Fruit fly (Drosophila melanogaster) whole organism, wandering third instar larva: ENCODE results near the gene plh.
A peak's percentile ranks its signal among the peaks of the same experiment; 100 is the strongest.

Experiments
- Abd-B ChIP-seq: fragments of >200 bp; optimal IDR thresholded peaks from 2 replicates; lab custom pipeline; 2017; ENCODE audit warnings: missing biosample characterization, missing genetic modification characterization
- CG32264 ChIP-seq: fragments of 200-800 bp; sonication (Bioruptor generic); optimal IDR thresholded peaks from 2 replicates; lab custom pipeline; 2016; ENCODE audit warnings: missing biosample characterization, missing genetic modification characterization
- CG9705 ChIP-seq: fragments of 200-800 bp; sonication (Bioruptor generic); optimal IDR thresholded peaks from 2 replicates; lab custom pipeline; 2018; ENCODE audit warnings: missing biosample characterization, mild to moderate bottlenecking, missing genetic modification characterization
- CrebA ChIP-seq: fragments of 200-800 bp; sonication (Bioruptor generic); optimal IDR thresholded peaks from 2 replicates; lab custom pipeline; 2016; ENCODE audit warnings: missing biosample characterization, mild to moderate bottlenecking, missing genetic modification characterization, borderline replicate concordance
- Dfd ChIP-seq: fragments of >200 bp; optimal IDR thresholded peaks from 2 replicates; lab custom pipeline; 2017; ENCODE audit warnings: missing biosample characterization, missing genetic modification characterization
- Dif ChIP-seq: fragments of 200-275, 200-300 bp; sonication (Bioruptor generic); optimal IDR thresholded peaks from 2 replicates; lab custom pipeline; 2018; ENCODE audit warnings: missing biosample characterization, missing genetic modification characterization; ENCODE audit not compliant: partially characterized antibody
- GATAd ChIP-seq: sonication (Bioruptor generic); optimal IDR thresholded peaks from 2 replicates; lab custom pipeline; 2016; ENCODE audit warnings: missing biosample characterization, missing genetic modification characterization
- HLH106 ChIP-seq: fragments of 200-800 bp; optimal IDR thresholded peaks from 3 replicates; lab custom pipeline; 2019; ENCODE audit warnings: missing biosample characterization, mild to moderate bottlenecking, missing genetic modification characterization, moderate library complexity
- Hnf4 ChIP-seq: fragments of 200-800 bp; sonication (Bioruptor generic); optimal IDR thresholded peaks from 2 replicates; lab custom pipeline; 2016; ENCODE audit warnings: missing biosample characterization, mild to moderate bottlenecking, missing genetic modification characterization
- Hr78 ChIP-seq: fragments of >200 bp; optimal IDR thresholded peaks from 2 replicates; lab custom pipeline; 2017; ENCODE audit warnings: missing biosample characterization, missing genetic modification characterization
- Hr83 ChIP-seq: fragments of 200-300 bp; sonication (Bioruptor generic); optimal IDR thresholded peaks from 2 replicates; lab custom pipeline; 2016; ENCODE audit warnings: missing biosample characterization, mild to moderate bottlenecking, missing genetic modification characterization, moderate library complexity; ENCODE audit not compliant: poor library complexity, severe bottlenecking
- Jra ChIP-seq: sonication (Bioruptor generic); optimal IDR thresholded peaks from 2 replicates; lab custom pipeline; 2016; ENCODE audit warnings: missing biosample characterization, missing genetic modification characterization
- Mio ChIP-seq: sonication (Bioruptor generic); optimal IDR thresholded peaks from 2 replicates; lab custom pipeline; 2016; ENCODE audit warnings: missing biosample characterization, missing genetic modification characterization
- Myc ChIP-seq: fragments of >200 bp; optimal IDR thresholded peaks from 2 replicates; lab custom pipeline; 2017
- N ChIP-seq: fragments of >200 bp; optimal IDR thresholded peaks from 2 replicates; lab custom pipeline; 2018; ENCODE audit warnings: missing biosample characterization, missing external identifiers, missing genetic modification characterization
- OdsH ChIP-seq: fragments of 200-800 bp; sonication (Bioruptor generic); optimal IDR thresholded peaks from 2 replicates; lab custom pipeline; 2016; ENCODE audit warnings: missing biosample characterization, mild to moderate bottlenecking, missing genetic modification characterization
- Rel ChIP-seq, 2 experiments: fragments of 200-800 bp; sonication (Bioruptor generic) in 1 of 2; optimal IDR thresholded peaks; 2 replicates in 1 of 2; 3 replicates in 1 of 2; lab custom pipeline; 2016 to 2019; ENCODE audit warnings: mild to moderate bottlenecking in 2 of 2, missing biosample characterization in 2 of 2, missing genetic modification characterization in 2 of 2, moderate library complexity in 1 of 2
- Sp1 ChIP-seq: fragments of 200-800 bp; sonication (Bioruptor generic); optimal IDR thresholded peaks from 3 replicates; lab custom pipeline; 2019; ENCODE audit warnings: missing biosample characterization, mild to moderate bottlenecking, missing genetic modification characterization, moderate library complexity
- Vsx2 ChIP-seq: fragments of 200-300, 225-300 bp; sonication (Bioruptor generic); optimal IDR thresholded peaks from 2 replicates; lab custom pipeline; 2018; ENCODE audit warnings: missing biosample characterization, missing genetic modification characterization; ENCODE audit not compliant: partially characterized antibody
- br ChIP-seq: fragments of 200-800 bp; sonication (Bioruptor generic); optimal IDR thresholded peaks from 2 replicates; lab custom pipeline; 2016; ENCODE audit warnings: missing biosample characterization, missing genetic modification characterization
- brk ChIP-seq: fragments of 200-800 bp; sonication (Bioruptor generic); optimal IDR thresholded peaks from 2 replicates; lab custom pipeline; 2016; ENCODE audit warnings: missing biosample characterization, mild to moderate bottlenecking, missing genetic modification characterization
- dl ChIP-seq, 2 experiments: fragments of 175-275, 200-275 bp in 1 of 2; fragments of 200-275 bp in 1 of 2; sonication (Bioruptor generic); optimal IDR thresholded peaks; lab custom pipeline; 2018; ENCODE audit warnings: mild to moderate bottlenecking in 2 of 2, missing biosample characterization in 2 of 2, missing genetic modification characterization in 2 of 2, moderate library complexity in 2 of 2; ENCODE audit not compliant: partially characterized antibody in 2 of 2, insufficient read depth in 1 of 2
- dmrt93B ChIP-seq: fragments of 200-800 bp; sonication (Bioruptor generic); optimal IDR thresholded peaks from 2 replicates; lab custom pipeline; 2018; ENCODE audit warnings: missing biosample characterization, mild to moderate bottlenecking, missing genetic modification characterization
- dsf ChIP-seq: sonication (Bioruptor generic); optimal IDR thresholded peaks from 2 replicates; lab custom pipeline; 2016; ENCODE audit warnings: missing biosample characterization, missing genetic modification characterization, borderline replicate concordance
- ey ChIP-seq: fragments of 200-800 bp; sonication (Bioruptor generic); optimal IDR thresholded peaks from 2 replicates; lab custom pipeline; 2016; ENCODE audit warnings: missing biosample characterization, missing genetic modification characterization
- foxo ChIP-seq, 2 experiments: fragments of 200-800 bp; sonication (Bioruptor generic); optimal IDR thresholded peaks; 2 replicates in 1 of 2; 3 replicates in 1 of 2; lab custom pipeline; 2016 to 2017; ENCODE audit warnings: missing biosample characterization in 2 of 2, missing genetic modification characterization in 2 of 2
- fru ChIP-seq: fragments of 200-800 bp; sonication (Bioruptor generic); optimal IDR thresholded peaks from 3 replicates; lab custom pipeline; 2016; ENCODE audit warnings: missing biosample characterization, mild to moderate bottlenecking, missing genetic modification characterization
- h ChIP-seq: fragments of 200-800 bp; sonication (Bioruptor generic); optimal IDR thresholded peaks from 3 replicates; lab custom pipeline; 2016; ENCODE audit warnings: missing biosample characterization, mild to moderate bottlenecking, missing genetic modification characterization
- jim ChIP-seq: fragments of 175-275, 200-325 bp; sonication (Bioruptor generic); optimal IDR thresholded peaks from 2 replicates; lab custom pipeline; 2016; ENCODE audit warnings: missing biosample characterization, mild to moderate bottlenecking, missing genetic modification characterization
- pan ChIP-seq: fragments of >200 bp; optimal IDR thresholded peaks from 2 replicates; lab custom pipeline; 2017
- psq ChIP-seq: fragments of 200-800 bp; sonication (Bioruptor generic); optimal IDR thresholded peaks from 3 replicates; lab custom pipeline; 2017; ENCODE audit warnings: missing biosample characterization, mild to moderate bottlenecking, missing genetic modification characterization, moderate library complexity
- rgr ChIP-seq: fragments of 200-800 bp; sonication (Bioruptor generic); optimal IDR thresholded peaks from 3 replicates; lab custom pipeline; 2016; ENCODE audit warnings: missing biosample characterization, mild to moderate bottlenecking, missing genetic modification characterization
- sage ChIP-seq: fragments of 200-800 bp; sonication (Bioruptor generic); optimal IDR thresholded peaks from 2 replicates; lab custom pipeline; 2016; ENCODE audit warnings: missing biosample characterization, mild to moderate bottlenecking, missing genetic modification characterization
- sv ChIP-seq: fragments of 200-800 bp; sonication (Bioruptor generic); optimal IDR thresholded peaks from 3 replicates; lab custom pipeline; 2016; ENCODE audit warnings: missing biosample characterization, missing genetic modification characterization
- tai ChIP-seq: sonication (Bioruptor generic); optimal IDR thresholded peaks from 2 replicates; lab custom pipeline; 2016; ENCODE audit warnings: missing biosample characterization, missing genetic modification characterization
- usp ChIP-seq: fragments of >200 bp; optimal IDR thresholded peaks from 2 replicates; lab custom pipeline; 2017; ENCODE audit warnings: missing biosample characterization, missing genetic modification characterization
- woc ChIP-seq: sonication (Bioruptor generic); optimal IDR thresholded peaks from 2 replicates; lab custom pipeline; 2016; ENCODE audit warnings: missing biosample characterization, mild to moderate bottlenecking, missing genetic modification characterization

plh gene

DNA sequence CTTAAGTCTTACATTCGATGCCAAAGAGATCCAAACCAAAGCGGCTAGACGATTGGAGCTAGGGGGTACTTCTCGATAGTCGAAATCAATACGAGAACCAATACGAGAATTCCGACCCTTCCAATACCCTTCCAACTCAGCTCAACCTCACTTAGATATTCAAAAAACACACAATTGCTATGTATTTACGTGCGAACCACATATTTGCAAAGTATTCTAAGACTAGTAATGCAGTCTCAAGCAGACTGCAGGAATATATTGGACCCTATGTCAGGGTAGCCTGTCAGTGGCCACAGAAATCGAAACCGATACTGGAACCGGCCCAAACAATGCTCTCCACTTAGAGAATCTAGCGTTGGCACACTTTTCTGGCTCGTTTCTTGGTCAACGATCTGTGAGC is 53.0 kb downstream of the plh start:
- TF ChIP-seq Hr83 (GFP tag; lab: Kevin White, UChicago) (no peak), Abd-B (GFP tag; lab: Kevin White, UChicago) (no peak), Sp1 (GFP tag; lab: Kevin White, UChicago) (no peak), Myc (lab: Kevin White, UChicago) (no peak), CG9705 (GFP tag; lab: Kevin White, UChicago) (no peak), sv (GFP tag; lab: Kevin White, UChicago) (no peak), fru (GFP tag; lab: Kevin White, UChicago) (no peak), usp (no peak), dsf (GFP tag; lab: Kevin White, UChicago) (no peak), Mio (GFP tag; lab: Kevin White, UChicago) (no peak), CrebA (no peak), OdsH (GFP tag; lab: Kevin White, UChicago) (no peak), Dfd (GFP tag; lab: Kevin White, UChicago) (no peak)

DNA sequence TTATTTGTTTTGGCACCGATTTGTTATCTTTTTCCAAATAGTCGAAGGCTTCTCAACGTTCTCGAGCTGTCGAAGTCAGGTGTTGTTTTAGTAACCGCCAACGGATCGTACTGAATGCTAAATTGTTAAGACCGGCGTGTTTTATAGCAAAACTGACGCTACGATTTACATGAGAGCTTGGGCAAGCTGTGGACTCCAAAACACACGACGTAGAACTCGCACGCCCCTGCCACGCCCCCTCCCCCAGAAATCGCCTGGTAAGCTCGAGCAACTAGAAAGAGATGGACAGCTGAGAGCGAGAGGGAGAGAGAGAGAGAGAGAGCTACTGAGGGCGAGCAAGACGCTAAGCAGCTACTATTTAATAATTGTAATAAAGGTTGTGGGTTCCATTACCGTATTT is 55.7 kb downstream of the plh start, which contains the start of gene Jhbp3:
Jhbp3 (minus strand) TSS at position 101 of the 400 bp plus-strand sequence.
- no peak for TF ChIP-seq psq (GFP tag; lab: Kevin White, UChicago)
- TF ChIP-seq Vsx2 (GFP tag; lab: Kevin White, UChicago): no peak
- no peak for TF ChIP-seq fru (GFP tag; lab: Kevin White, UChicago)

DNA sequence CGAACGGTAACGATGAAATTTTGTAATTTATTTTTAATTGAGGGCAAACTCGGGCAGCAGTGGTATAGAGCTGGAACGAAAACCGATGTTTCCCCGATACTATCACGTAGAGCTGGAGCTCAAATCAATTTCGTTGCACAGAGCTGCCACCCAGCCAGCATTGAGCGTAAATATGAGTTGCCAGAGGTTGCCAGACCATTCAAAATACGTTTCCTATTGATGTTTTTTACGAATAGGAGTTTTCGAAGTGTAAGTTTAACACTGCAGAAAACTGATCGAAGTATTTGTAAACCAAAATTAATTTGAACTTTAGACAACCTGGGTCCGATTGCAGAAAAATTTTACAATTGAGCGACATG is 58.3 kb downstream of the plh start, which contains the start of gene Ubc6:
Ubc6 (minus strand) TSS at position 112 of the 359 bp plus-strand sequence.
- TF ChIP-seq Myc (lab: Kevin White, UChicago): no peak
- TF ChIP-seq usp: no peak
- TF ChIP-seq rgr: peak; percentile 77
- TF ChIP-seq tai: peak; percentile 76
- no peak for TF ChIP-seq Dfd (GFP tag; lab: Kevin White, UChicago)
- no peak for TF ChIP-seq CG9705 (GFP tag; lab: Kevin White, UChicago)
- peak; percentile 64 for TF ChIP-seq fru (GFP tag; lab: Kevin White, UChicago)
- TF ChIP-seq Mio (GFP tag; lab: Kevin White, UChicago): no peak
- TF ChIP-seq OdsH (GFP tag; lab: Kevin White, UChicago): peak; percentile 32
- no peak for TF ChIP-seq Vsx2 (GFP tag; lab: Kevin White, UChicago)
- peak; percentile 74 for TF ChIP-seq ey (GFP tag; lab: Kevin White, UChicago)
- TF ChIP-seq pan: no peak
- peak; percentile 70 for TF ChIP-seq brk (GFP tag; lab: Kevin White, UChicago)
- TF ChIP-seq Hr83 (GFP tag; lab: Kevin White, UChicago): peak; percentile 87
- TF ChIP-seq N (GFP tag; lab: Kevin White, UChicago): peak; percentile 10
- TF ChIP-seq jim (GFP tag; lab: Kevin White, UChicago): peak; percentile 60
- TF ChIP-seq h (GFP tag; lab: Kevin White, UChicago): peak; percentile 71
- peak in 1 of 2 experiments; percentile 76 for TF ChIP-seq foxo (GFP tag; optimal IDR thresholded peaks at IDR 0.05; lab: Kevin White, UChicago)
- peak; percentile 82 for TF ChIP-seq Hnf4
- peak; percentile 60 for TF ChIP-seq HLH106 (tag; lab: Kevin White, UChicago)
- TF ChIP-seq dl (GFP tag; optimal IDR thresholded peaks at IDR 0.05; lab: Kevin White, UChicago; ENCODE audit: insufficient read depth in 1 of 2, partially characterized antibody in 2 of 2): no peak
- peak; percentile 17 for TF ChIP-seq woc (GFP tag; lab: Kevin White, UChicago)
- no peak for TF ChIP-seq Hr78
- TF ChIP-seq Rel (GFP tag; optimal IDR thresholded peaks at IDR 0.05; lab: Kevin White, UChicago): no peak
- peak; percentile 63 for TF ChIP-seq Rel (tag; optimal IDR thresholded peaks at IDR 0.05; lab: Kevin White, UChicago)
- TF ChIP-seq sage (GFP tag; lab: Kevin White, UChicago): no peak
- TF ChIP-seq br (GFP tag; lab: Kevin White, UChicago): peak; percentile 57
- TF ChIP-seq sv (GFP tag; lab: Kevin White, UChicago): peak; percentile 56
- TF ChIP-seq dmrt93B: peak; percentile 10
- TF ChIP-seq CrebA: no peak
- no peak for TF ChIP-seq GATAd (GFP tag; lab: Kevin White, UChicago)
- peak; percentile 58 for TF ChIP-seq psq (GFP tag; lab: Kevin White, UChicago)
- TF ChIP-seq Jra (GFP tag; lab: Kevin White, UChicago): peak; percentile 61
- no peak for TF ChIP-seq Dif (GFP tag; lab: Kevin White, UChicago)
- no peak for TF ChIP-seq Abd-B (GFP tag; lab: Kevin White, UChicago)
- peak; percentile 2 for TF ChIP-seq Sp1 (GFP tag; lab: Kevin White, UChicago)
- TF ChIP-seq CG32264 (GFP tag; lab: Kevin White, UChicago): no peak
